Worm (Caenorhabditis elegans): Measurements from ENCODE around the gene C07E3.9.

C07E3.9 gene

ce11 chrII:10389776-10390175 is 39.2 kb downstream of the C07E3.9 start:
- TF ChIP-seq pbrm-1 (GFP tag; IDR thresholded peaks at IDR 0.05) (0 out of 2 replicates have a peak, but pooled peaks have one; percentile 13), ceh-58 (GFP tag; IDR thresholded peaks at IDR 0.05) (no peak), attf-5 (GFP tag; optimal IDR thresholded peaks at IDR 0.05) (peak; percentile 23), lin-35 (GFP tag; optimal IDR thresholded peaks at IDR 0.05) (peak in 1 of 3 experiments; percentile 22), nhr-80 (tag; optimal IDR thresholded peaks at IDR 0.05) (peak; percentile 86), rec-8 (tag; optimal IDR thresholded peaks at IDR 0.05) (no peak), atf-7 (tag; optimal IDR thresholded peaks at IDR 0.05) (peak; percentile 36), let-607 (tag; optimal IDR thresholded peaks at IDR 0.05) (peak; percentile 66 to 71), cebp-1 (GFP tag; IDR thresholded peaks at IDR 0.05) (no peak), cebp-1 (tag; optimal IDR thresholded peaks at IDR 0.05) (peak; percentile 52), let-526 (GFP tag; IDR thresholded peaks at IDR 0.05) (peak; percentile 56; the same call in 1 of the 2 replicates), nfyb-1 (GFP tag; IDR thresholded peaks at IDR 0.05) (peak; percentile 83; the same call in 1 of the 2 replicates), dox-1 (GFP tag; IDR thresholded peaks at IDR 0.05) (peak; percentile 59), B0336.3 (GFP tag; IDR thresholded peaks at IDR 0.05) (0 out of 2 replicates have a peak, but pooled peaks have one; percentile 40), somi-1 (GFP tag; optimal IDR thresholded peaks at IDR 0.05) (peak; percentile 47), egl-44 (GFP tag; IDR thresholded peaks at IDR 0.05) (0 out of 2 replicates have a peak, but pooled peaks have one; percentile 24), dpff-1 (tag; optimal IDR thresholded peaks at IDR 0.05) (no peak), ceh-27 (GFP tag; optimal IDR thresholded peaks at IDR 0.05) (peak; percentile 48), madf-10 (tag; optimal IDR thresholded peaks at IDR 0.05) (peak; percentile 41), hmg-20 (GFP tag; IDR thresholded peaks at IDR 0.05) (no peak), cebp-2 (GFP tag; IDR thresholded peaks at IDR 0.05) (0 out of 2 replicates have a peak, but pooled peaks have one; percentile 81), lin-54 (GFP tag; optimal IDR thresholded peaks at IDR 0.05) (peak; percentile 32), tbp1 (GFP tag; optimal IDR thresholded peaks at IDR 0.05) (peak; percentile 35), snpc-4 (GFP tag; optimal IDR thresholded peaks at IDR 0.05) (no peak), snpc-4 (tag; optimal IDR thresholded peaks at IDR 0.05) (peak in 1 of 4 experiments; percentile 20), zfh-2 (GFP tag; conservative IDR thresholded peaks at IDR 0.05) (0 out of 2 replicates have a peak, but pooled peaks have one; percentile 22), ama-1 (optimal IDR thresholded peaks at IDR 0.05) (peak; percentile 23), ama-1 (GFP tag; optimal IDR thresholded peaks at IDR 0.05) (no peak), ztf-22 (GFP tag; optimal IDR thresholded peaks at IDR 0.05) (peak; percentile 23), ets-4 (GFP tag; optimal IDR thresholded peaks at IDR 0.05) (peak; percentile 57), ZK185.1 (tag; optimal IDR thresholded peaks at IDR 0.05; ENCODE audit: poor library complexity, severe bottlenecking) (no peak), ceh-40 (GFP tag; IDR thresholded peaks at IDR 0.05) (no peak), tlf-1 (GFP tag; optimal IDR thresholded peaks at IDR 0.05) (peak; percentile 9), mcd-1 (GFP tag; IDR thresholded peaks at IDR 0.05) (peak; percentile 38), F57A8.1 (GFP tag; optimal IDR thresholded peaks at IDR 0.05) (no peak), madf-6 (GFP tag; IDR thresholded peaks at IDR 0.05) (0 out of 2 replicates have a peak, but pooled peaks have one; percentile 15), gei-17 (GFP tag; optimal IDR thresholded peaks at IDR 0.05) (no peak)

ce11 chrII:10390250-10390821 is 39.8 kb downstream of the C07E3.9 start:
- TF ChIP-seq madf-3 (GFP tag; IDR thresholded peaks at IDR 0.05) = no peak
- peak; percentile 66 for TF ChIP-seq somi-1 (GFP tag; optimal IDR thresholded peaks at IDR 0.05)
- TF ChIP-seq egrh-3 (GFP tag; IDR thresholded peaks at IDR 0.05) = 0 out of 2 replicates have a peak, but pooled peaks have one; percentile 5
- peak; percentile 7 for TF ChIP-seq attf-5 (GFP tag; optimal IDR thresholded peaks at IDR 0.05)
- TF ChIP-seq nhr-80 (tag; optimal IDR thresholded peaks at IDR 0.05) = no peak
- TF ChIP-seq ceh-58 (GFP tag; IDR thresholded peaks at IDR 0.05) = no peak
- no peak for TF ChIP-seq fkh-3 (tag; optimal IDR thresholded peaks at IDR 0.05)
- TF ChIP-seq C06A6.2 (GFP tag; conservative IDR thresholded peaks at IDR 0.05) = peak; percentile 44; the same call in 1 of the 2 replicates
- peak; percentile 19 for TF ChIP-seq tbp1 (GFP tag; optimal IDR thresholded peaks at IDR 0.05)
- TF ChIP-seq lin-35 (GFP tag; optimal IDR thresholded peaks at IDR 0.05) = peak in 1 of 3 experiments; percentile 65
- TF ChIP-seq Y56A3A.18 (GFP tag; IDR thresholded peaks at IDR 0.05) = no peak
- TF ChIP-seq lin-40 (tag; optimal IDR thresholded peaks at IDR 0.05) = no peak
- no peak for TF ChIP-seq cebp-1 (GFP tag; IDR thresholded peaks at IDR 0.05)
- peak; percentile 13 for TF ChIP-seq cebp-1 (tag; optimal IDR thresholded peaks at IDR 0.05)
